Worm (Caenorhabditis elegans) whole organism, L1 larva: ENCODE results near the gene F47D12.9.

Experiments used
- C16A3.4 ChIP-seq: fragments of 150-350 bp; optimal IDR thresholded peaks from 2 replicates; lab custom pipeline; 2014; ENCODE audit warnings: missing biosample characterization, missing genetic modification characterization
- F16B12.6 ChIP-seq: fragments of 150-350 bp; optimal IDR thresholded peaks from 2 replicates; lab custom pipeline; 2014; ENCODE audit warnings: missing biosample characterization, missing genetic modification characterization
- Y116A8C.19 ChIP-seq: sonication (generic microtip); optimal IDR thresholded peaks from 2 replicates; lab custom pipeline; 2016; ENCODE audit warnings: missing compliant biosample characterization, missing genetic modification characterization, borderline replicate concordance
- ama-1 ChIP-seq: fragments of 150-350 bp; optimal IDR thresholded peaks from 2 replicates; lab custom pipeline; 2014
- ceh-63 ChIP-seq: fragments of 200-800 bp; sonication (Bioruptor generic); optimal IDR thresholded peaks from 2 replicates; lab custom pipeline; 2018; ENCODE audit warnings: mild to moderate bottlenecking, missing genetic modification characterization, missing compliant biosample characterization
- ceh-82 ChIP-seq, 3 experiments: fragments of 150-350 bp in 1 of 3; sonication (generic microtip) in 2 of 3; optimal IDR thresholded peaks; 2 replicates each; lab custom pipeline; 2014 to 2017; ENCODE audit warnings: missing biosample characterization in 3 of 3, missing genetic modification characterization in 3 of 3
- dsc-1 ChIP-seq: sonication (generic microtip); optimal IDR thresholded peaks from 2 replicates; lab custom pipeline; 2016; ENCODE audit warnings: mild to moderate bottlenecking, missing genetic modification characterization, missing compliant biosample characterization
- efl-3 ChIP-seq: fragments of 200-800 bp; sonication (Bioruptor generic); optimal IDR thresholded peaks from 2 replicates; lab custom pipeline; 2018; ENCODE audit warnings: mild to moderate bottlenecking, missing genetic modification characterization, missing compliant biosample characterization
- egl-13 ChIP-seq: sonication (generic microtip); optimal IDR thresholded peaks from 2 replicates; lab custom pipeline; 2016; ENCODE audit warnings: missing genotype, missing genetic modification reagents, missing genetic modification characterization, missing compliant biosample characterization
- elt-2 ChIP-seq: sonication (generic microtip); optimal IDR thresholded peaks from 2 replicates; lab custom pipeline; 2016; ENCODE audit warnings: missing genetic modification characterization, mild to moderate bottlenecking, inconsistent platforms, missing compliant biosample characterization, missing genetic modification reagents
- ets-5 ChIP-seq: fragments of 200-800 bp; sonication (Bioruptor generic); IDR thresholded peaks from 2 replicates; pipeline ENCODE4 v1.3.6; 2022; ENCODE audit warnings: missing genetic modification characterization, missing compliant biosample characterization
- fkh-10 ChIP-seq: sonication (generic microtip); optimal IDR thresholded peaks from 2 replicates; lab custom pipeline; 2017; ENCODE audit warnings: missing biosample characterization, missing genetic modification reagents, missing genetic modification characterization
- fkh-8 ChIP-seq: sonication (generic microtip); optimal IDR thresholded peaks from 2 replicates; lab custom pipeline; 2016; ENCODE audit warnings: mild to moderate bottlenecking, missing genetic modification characterization, missing compliant biosample characterization
- fos-1 ChIP-seq: fragments of 150-350 bp; optimal IDR thresholded peaks from 2 replicates; lab custom pipeline; 2014; ENCODE audit warnings: missing biosample characterization, missing genetic modification characterization
- grh-1 ChIP-seq: fragments of 200-800 bp; sonication (Bioruptor generic); IDR thresholded peaks from 2 replicates; pipeline ENCODE4 v1.3.6; 2022; ENCODE audit warnings: missing genetic modification reagents, missing genetic modification characterization, missing compliant biosample characterization
- hlh-17 ChIP-seq: fragments of 200-800 bp; sonication (Bioruptor generic); optimal IDR thresholded peaks from 2 replicates; lab custom pipeline; 2018; ENCODE audit warnings: missing genetic modification characterization, mild to moderate bottlenecking, missing compliant biosample characterization, moderate library complexity, borderline replicate concordance
- irx-1 ChIP-seq: sonication (generic microtip); optimal IDR thresholded peaks from 2 replicates; lab custom pipeline; 2016; ENCODE audit warnings: missing genetic modification characterization, missing compliant biosample characterization
- isw-1 ChIP-seq: fragments of 200-800 bp; sonication (Bioruptor generic); IDR thresholded peaks from 2 replicates; pipeline ENCODE4 v1.3.6; 2022; ENCODE audit warnings: missing genetic modification characterization, missing compliant biosample characterization
- lin-14 ChIP-seq: fragments of 200-800 bp; sonication (Bioruptor generic); optimal IDR thresholded peaks from 2 replicates; lab custom pipeline; 2018; ENCODE audit warnings: mild to moderate bottlenecking, missing genetic modification characterization, moderate library complexity, missing compliant biosample characterization
- lin-15B ChIP-seq: fragments of 150-350 bp; sonication (generic microtip); optimal IDR thresholded peaks from 3 replicates; lab custom pipeline; 2014; ENCODE audit warnings: missing biosample characterization, missing genetic modification characterization
- lin-39 ChIP-seq: fragments of 150-350 bp; optimal IDR thresholded peaks from 2 replicates; lab custom pipeline; 2014; ENCODE audit warnings: missing biosample characterization, missing genetic modification reagents, missing genetic modification characterization
- lsy-2 ChIP-seq, 2 experiments: fragments of 150-350 bp; optimal IDR thresholded peaks; 2 replicates each; lab custom pipeline; 2014; ENCODE audit warnings: missing biosample characterization in 2 of 2, missing genetic modification characterization in 2 of 2
- mab-9 ChIP-seq: fragments of 200-800 bp; sonication (Bioruptor generic); IDR thresholded peaks from 2 replicates; pipeline ENCODE4 v1.3.6; 2022; ENCODE audit warnings: missing genetic modification reagents, missing genetic modification characterization, missing compliant biosample characterization
- mdl-1 ChIP-seq, 2 experiments: fragments of 150-350 bp; optimal IDR thresholded peaks; 2 replicates each; lab custom pipeline; 2014 to 2017; ENCODE audit warnings: missing biosample characterization in 2 of 2, missing genetic modification characterization in 2 of 2, inconsistent platforms in 1 of 2
- nhr-12 ChIP-seq: sonication (generic microtip); optimal IDR thresholded peaks from 2 replicates; lab custom pipeline; 2017; ENCODE audit warnings: missing biosample characterization, missing genetic modification characterization
- nhr-28 ChIP-seq: fragments of 150-350 bp; optimal IDR thresholded peaks from 2 replicates; lab custom pipeline; 2014; ENCODE audit warnings: missing biosample characterization, missing genetic modification characterization
- nhr-47 ChIP-seq: sonication (generic microtip); optimal IDR thresholded peaks from 2 replicates; lab custom pipeline; 2016; ENCODE audit warnings: mild to moderate bottlenecking, missing genetic modification characterization, moderate library complexity, missing compliant biosample characterization
- nhr-71 ChIP-seq: sonication (generic microtip); optimal IDR thresholded peaks from 2 replicates; lab custom pipeline; 2016; ENCODE audit warnings: mild to moderate bottlenecking, missing genetic modification characterization, moderate library complexity, missing compliant biosample characterization
- nhr-85 ChIP-seq: sonication (generic microtip); peaks from one replicate; lab custom pipeline; 2016; ENCODE audit warnings: missing genetic modification characterization, inconsistent platforms, missing compliant biosample characterization
- pag-3 ChIP-seq: sonication (generic microtip); optimal IDR thresholded peaks from 2 replicates; lab custom pipeline; 2017; ENCODE audit warnings: missing genetic modification characterization, mild to moderate bottlenecking, missing compliant biosample characterization, antibody characterized with exemption, borderline replicate concordance; ENCODE audit not compliant: insufficient read depth
- pax-3 ChIP-seq: fragments of 200-800 bp; sonication (Bioruptor generic); optimal IDR thresholded peaks from 2 replicates; lab custom pipeline; 2018; ENCODE audit warnings: mild to moderate bottlenecking, missing genetic modification characterization, moderate library complexity, missing compliant biosample characterization
- rnt-1 ChIP-seq: sonication (generic microtip); optimal IDR thresholded peaks from 2 replicates; lab custom pipeline; 2016; ENCODE audit warnings: mild to moderate bottlenecking, missing genetic modification characterization, moderate library complexity, missing compliant biosample characterization
- sptf-1 ChIP-seq: fragments of 150-350 bp; optimal IDR thresholded peaks from 2 replicates; lab custom pipeline; 2014; ENCODE audit warnings: missing biosample characterization, missing genetic modification characterization
- sup-37 ChIP-seq: fragments of 200-800 bp; sonication (Bioruptor generic); optimal IDR thresholded peaks from 2 replicates; lab custom pipeline; 2018; ENCODE audit warnings: mild to moderate bottlenecking, missing genetic modification characterization, missing compliant biosample characterization
- swsn-7 ChIP-seq: sonication (generic microtip); optimal IDR thresholded peaks from 2 replicates; lab custom pipeline; 2016; ENCODE audit warnings: missing genetic modification characterization, missing compliant biosample characterization
- tbx-2 ChIP-seq: sonication (generic microtip); optimal IDR thresholded peaks from 2 replicates; lab custom pipeline; 2016; ENCODE audit warnings: missing genetic modification characterization, missing compliant biosample characterization
- tlp-1 ChIP-seq: fragments of 150-350 bp; optimal IDR thresholded peaks from 2 replicates; lab custom pipeline; 2014; ENCODE audit warnings: missing biosample characterization, missing genetic modification characterization
- unc-86 ChIP-seq: sonication (generic microtip); optimal IDR thresholded peaks from 2 replicates; lab custom pipeline; 2016; ENCODE audit warnings: missing genetic modification characterization, missing compliant biosample characterization
- vab-15 ChIP-seq: sonication (generic microtip); optimal IDR thresholded peaks from 2 replicates; lab custom pipeline; 2017; ENCODE audit warnings: missing genotype, mild to moderate bottlenecking, missing genetic modification characterization, missing compliant biosample characterization
- xbp-1 ChIP-seq: sonication (generic microtip); optimal IDR thresholded peaks from 2 replicates; lab custom pipeline; 2016; ENCODE audit warnings: missing genetic modification characterization, missing compliant biosample characterization
- zip-4 ChIP-seq: fragments of 200-800 bp; sonication (Bioruptor generic); optimal IDR thresholded peaks from 2 replicates; lab custom pipeline; 2018; ENCODE audit warnings: mild to moderate bottlenecking, missing genetic modification characterization, moderate library complexity, missing compliant biosample characterization
- ztf-4 ChIP-seq: fragments of 150-350 bp; optimal IDR thresholded peaks from 2 replicates; lab custom pipeline; 2014; ENCODE audit warnings: missing biosample characterization, missing genetic modification characterization

F47D12.9 gene

ce11 chrIII:6351438-6351837 lies 48.3 kb upstream of the F47D12.9 start:
- TF ChIP-seq elt-2 (no peak), nhr-71 (tag; lab: Kevin White, UChicago) (peak; percentile 20), hlh-17 (GFP tag; lab: Kevin White, UChicago) (no peak), ceh-63 (GFP tag; lab: Kevin White, UChicago) (peak; percentile 63), lin-15B (tag; lab: Kevin White, UChicago) (no peak), Y116A8C.19 (tag; lab: Kevin White, UChicago) (no peak), mdl-1 (tag; optimal IDR thresholded peaks at IDR 0.05; lab: Kevin White, UChicago) (no peak), lin-14 (GFP tag; lab: Kevin White, UChicago) (peak; percentile 70), ztf-4 (tag; lab: Kevin White, UChicago) (no peak), unc-86 (peak; percentile 4), isw-1 (GFP tag; lab: Robert Waterston, UW) (no peak)

DNA sequence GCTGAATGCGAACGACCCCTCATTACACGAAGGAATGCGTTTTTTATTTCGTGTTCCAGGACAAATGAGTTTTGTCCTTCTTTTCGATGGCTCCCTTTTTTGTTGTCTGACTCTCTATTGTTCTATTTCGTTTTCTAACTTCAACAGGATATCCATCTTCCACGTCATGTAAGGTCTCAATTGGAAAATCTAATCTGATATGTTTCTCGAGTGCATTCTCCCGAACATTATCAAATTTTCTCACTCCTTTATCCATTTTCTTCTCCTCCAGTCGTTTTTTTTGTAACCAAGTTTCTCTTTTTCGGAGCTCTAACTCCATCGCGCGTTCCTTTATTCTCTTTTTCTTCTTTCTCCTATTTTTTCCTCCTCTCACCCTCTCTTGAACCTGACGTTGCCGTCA lies 47.2 kb upstream of the F47D12.9 start:
- TF ChIP-seq lin-14 (GFP tag; lab: Kevin White, UChicago) (peak; percentile 48), fkh-10 (GFP tag; lab: Kevin White, UChicago) (peak; percentile 92), isw-1 (GFP tag; lab: Robert Waterston, UW) (no peak)

ce11 chrIII:6348578-6348977 lies 45.4 kb upstream of the F47D12.9 start:
- TF ChIP-seq F16B12.6, result no peak
- TF ChIP-seq zip-4 (GFP tag; lab: Kevin White, UChicago), result no peak
- TF ChIP-seq ceh-82 (tag; optimal IDR thresholded peaks at IDR 0.05; lab: Kevin White, UChicago), result peak in 1 of 3 experiments; percentile 7
- TF ChIP-seq lin-14 (GFP tag; lab: Kevin White, UChicago), result peak; percentile 82
- TF ChIP-seq C16A3.4 (tag; lab: Kevin White, UChicago), result no peak
- peak; percentile 37 for TF ChIP-seq unc-86
- no peak for TF ChIP-seq efl-3
- no peak for TF ChIP-seq pag-3
- TF ChIP-seq ets-5 (GFP tag; lab: Robert Waterston, UW), result no peak
- peak in 1 of 2 experiments; percentile 48 for TF ChIP-seq lsy-2 (tag; optimal IDR thresholded peaks at IDR 0.05; lab: Kevin White, UChicago)
- TF ChIP-seq fkh-8 (tag; lab: Kevin White, UChicago), result peak; percentile 73
- no peak for TF ChIP-seq rnt-1 (tag; lab: Kevin White, UChicago)
- TF ChIP-seq pax-3, result no peak
- TF ChIP-seq nhr-47 (tag; lab: Kevin White, UChicago), result peak; percentile 52
- 0 out of 2 replicates have a peak, but pooled peaks have one; percentile 2 for TF ChIP-seq isw-1 (GFP tag; lab: Robert Waterston, UW)
- no peak for TF ChIP-seq ama-1
- TF ChIP-seq grh-1 (GFP tag; lab: Robert Waterston, UW), result no peak
- peak; percentile 67 for TF ChIP-seq nhr-71 (tag; lab: Kevin White, UChicago)
- peak; percentile 46 for TF ChIP-seq irx-1 (tag; lab: Kevin White, UChicago)
- no peak for TF ChIP-seq sptf-1 (tag; lab: Kevin White, UChicago)
- peak; percentile 21 for TF ChIP-seq swsn-7 (tag; lab: Kevin White, UChicago)
- peak; percentile 1 for TF ChIP-seq dsc-1 (tag; lab: Kevin White, UChicago)
- TF ChIP-seq tbx-2 (tag; lab: Kevin White, UChicago), result peak; percentile 57
- TF ChIP-seq egl-13 (tag; lab: Kevin White, UChicago), result peak; percentile 44
- TF ChIP-seq xbp-1, result no peak
- no peak for TF ChIP-seq Y116A8C.19 (tag; lab: Kevin White, UChicago)
- no peak for TF ChIP-seq nhr-12
- peak; percentile 12 for TF ChIP-seq fkh-10 (GFP tag; lab: Kevin White, UChicago)
- no peak for TF ChIP-seq mab-9 (GFP tag; lab: Robert Waterston, UW)
- no peak for TF ChIP-seq tlp-1
- TF ChIP-seq fos-1 (tag; lab: Kevin White, UChicago), result no peak
- no peak for TF ChIP-seq vab-15 (tag; lab: Kevin White, UChicago)
- TF ChIP-seq sup-37 (GFP tag; lab: Kevin White, UChicago), result no peak
- no peak for TF ChIP-seq nhr-28
- no peak for TF ChIP-seq nhr-85 (tag; lab: Kevin White, UChicago)
- no peak for TF ChIP-seq lin-39
